Fruit fly (Drosophila melanogaster): ENCODE measurements around the gene CG10864.

DNA sequence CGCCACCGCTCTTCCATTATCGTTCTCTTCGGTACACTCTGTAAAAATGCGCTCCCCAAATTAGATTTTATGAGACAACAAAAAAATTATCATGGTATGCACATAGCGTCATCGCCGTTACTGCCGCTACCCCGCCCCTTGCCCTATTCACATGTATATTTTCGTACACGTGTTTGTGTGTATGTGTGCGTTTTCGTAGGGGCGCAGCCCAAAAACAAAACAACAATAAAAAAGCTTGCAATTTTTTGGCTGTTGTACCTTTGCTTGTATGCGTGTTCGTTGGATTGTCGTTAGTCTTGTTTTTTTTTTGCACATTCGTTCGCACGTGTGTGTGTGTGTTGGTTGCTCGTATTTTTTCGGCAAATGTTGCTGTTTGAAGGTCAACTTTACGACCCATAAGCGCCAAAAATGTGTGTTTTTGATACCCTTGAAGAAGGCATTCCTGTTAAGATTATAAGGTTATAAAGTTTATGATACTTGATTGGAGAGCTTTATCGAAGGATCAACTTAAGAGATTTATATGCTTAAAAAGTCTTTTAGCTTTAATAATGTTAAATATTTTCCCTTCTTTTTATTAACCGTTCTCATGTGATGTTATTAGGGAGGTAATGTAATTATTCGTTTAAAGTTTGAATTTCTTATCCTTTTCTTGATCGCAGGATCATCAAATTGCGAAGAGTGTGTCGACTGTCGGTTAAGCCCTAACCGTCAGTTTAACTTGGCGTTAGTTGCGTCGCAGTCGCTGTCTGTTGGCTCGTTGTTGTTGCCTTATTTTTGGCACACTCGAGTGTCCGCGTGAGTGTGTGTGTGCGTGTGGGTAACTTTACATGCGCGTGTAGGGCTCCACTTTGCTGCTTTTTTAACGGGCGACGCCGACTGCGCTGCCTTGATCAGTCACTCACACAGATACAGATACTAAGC is 36.9 kb upstream of the CG10864 start:
- TF ChIP-seq salm (tag; optimal IDR thresholded peaks at IDR 0.05) (no peak), grn (GFP tag; optimal IDR thresholded peaks at IDR 0.05) (no peak), Asciz (GFP tag; optimal IDR thresholded peaks at IDR 0.05) (no peak), gsb (GFP tag; IDR thresholded peaks at IDR 0.05) (no peak), amos (GFP tag; IDR thresholded peaks at IDR 0.05; ENCODE audit: partially characterized antibody) (no peak; the same call in 1 of the 2 replicates), aop (GFP tag; IDR thresholded peaks at IDR 0.05) (no peak), Ravus (GFP tag; IDR thresholded peaks at IDR 0.05) (no peak), CG18764 (GFP tag; optimal IDR thresholded peaks at IDR 0.05) (no peak)

Measured in whole organism, embryonic.